Worm (Caenorhabditis elegans) whole organism, L4 larva: Measurements from ENCODE around the gene F53F4.11.
A peak's percentile ranks its signal among the peaks of the same experiment; 100 is the strongest.

Experiments
- aha-1 ChIP-seq: fragments of 150-350 bp; peaks from one replicate; lab custom pipeline; 2014; ENCODE audit warnings: missing biosample characterization, missing genetic modification characterization
- ama-1 ChIP-seq: fragments of 150-350 bp; optimal IDR thresholded peaks from 2 replicates; lab custom pipeline; 2014; ENCODE audit warnings: inconsistent platforms, mixed read lengths
- egl-43 ChIP-seq: fragments of 200-800 bp; sonication (Bioruptor generic); IDR thresholded peaks from 2 replicates; pipeline ENCODE4 v1.3.6; 2022; ENCODE audit warnings: missing genetic modification reagents, missing genetic modification characterization, missing compliant biosample characterization
- fos-1 ChIP-seq: fragments of 150-350 bp; optimal IDR thresholded peaks from 2 replicates; lab custom pipeline; 2014; ENCODE audit warnings: missing biosample characterization, missing genetic modification characterization

DNA sequence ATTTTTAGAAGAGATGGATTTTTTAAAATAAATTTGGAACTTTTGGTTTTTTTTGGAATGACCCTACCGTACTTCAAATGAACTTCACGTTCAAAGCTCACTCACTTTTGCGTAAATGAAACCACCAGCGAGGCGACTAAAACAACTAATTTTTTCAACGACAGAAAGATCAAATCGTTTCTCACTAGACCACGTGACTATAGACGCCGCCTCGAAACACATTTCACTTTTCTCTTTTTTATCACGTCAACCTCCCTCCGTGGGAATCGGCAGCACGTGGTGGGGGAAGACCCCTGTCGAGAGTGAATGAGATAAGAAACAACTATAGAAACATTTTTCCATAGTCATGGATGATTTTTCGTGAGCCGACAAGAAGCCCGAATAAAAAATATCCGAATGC lies 33.0 kb upstream of the F53F4.11 start:
- TF ChIP-seq fos-1 (tag; lab: Kevin White, UChicago) (no peak), egl-43 (no peak; the same call in 1 of the 2 replicates), ama-1 (lab: Kevin White, UChicago) (no peak), aha-1 (tag; lab: Kevin White, UChicago) (peak; percentile 99)
